Worm (Caenorhabditis elegans): ENCODE measurements around the gene cnb-1.

- TF ChIP-seq nfyb-1 (GFP tag; IDR thresholded peaks at IDR 0.05) (no peak), unc-62 (GFP tag; optimal IDR thresholded peaks at IDR 0.05) (no peak), F49E8.2 (tag; optimal IDR thresholded peaks at IDR 0.05; ENCODE audit: insufficient read depth) (no peak), ztf-28 (GFP tag; IDR thresholded peaks at IDR 0.05) (no peak), ama-1 (optimal IDR thresholded peaks at IDR 0.05) (no peak), ama-1 (GFP tag; optimal IDR thresholded peaks at IDR 0.05) (no peak), snpc-4 (GFP tag; optimal IDR thresholded peaks at IDR 0.05) (no peak), snpc-4 (tag; optimal IDR thresholded peaks at IDR 0.05) (no peak), efl-1 (GFP tag; optimal IDR thresholded peaks at IDR 0.05) (no peak)
Observed at ce11 chrV:11334193-11334592, 41.3 kb upstream of the cnb-1 start, which contains the start of gene T02E9.6.

Measured in whole organism, young adult.